Fruit fly (Drosophila melanogaster) whole organism, embryonic: Measurements from ENCODE around the gene CG31219.

Experiments
- CG11504 ChIP-seq: fragments of 200-800 bp; sonication (Bioruptor generic); optimal IDR thresholded peaks from 3 replicates; lab custom pipeline; 2019; ENCODE audit warnings: missing biosample characterization, mild to moderate bottlenecking, missing genetic modification characterization, moderate library complexity
- CG6683 ChIP-seq: fragments of 200-800 bp; sonication (Bioruptor generic); optimal IDR thresholded peaks from 2 replicates; lab custom pipeline; 2017; ENCODE audit warnings: missing biosample characterization, mild to moderate bottlenecking, missing genetic modification characterization, missing genetic modification reagents
- CG6765 ChIP-seq: fragments of 200-800 bp; sonication (Bioruptor generic); optimal IDR thresholded peaks from 3 replicates; lab custom pipeline; 2017; ENCODE audit warnings: missing biosample characterization, mild to moderate bottlenecking, missing genetic modification characterization
- Mad ChIP-seq: fragments of 200-800 bp; sonication (Bioruptor generic); optimal IDR thresholded peaks from 2 replicates; lab custom pipeline; 2016; ENCODE audit warnings: missing biosample characterization, missing genetic modification characterization
- Mrtf ChIP-seq: fragments of 200-800 bp; sonication (Bioruptor generic); IDR thresholded peaks from 3 replicates; pipeline ENCODE4 v1.3.6; 2022; ENCODE audit warnings: missing biosample characterization, missing genetic modification characterization
- gcm ChIP-seq: fragments of 200-800 bp; sonication (Bioruptor generic); optimal IDR thresholded peaks from 2 replicates; lab custom pipeline; 2019; ENCODE audit warnings: missing biosample characterization, mild to moderate bottlenecking, missing genetic modification characterization, moderate library complexity
- inv ChIP-seq: fragments of 200-800 bp; sonication (Bioruptor generic); IDR thresholded peaks from 2 replicates; pipeline ENCODE4 v1.3.6; 2022; ENCODE audit warnings: missing biosample characterization, missing genetic modification characterization; ENCODE audit not compliant: partially characterized antibody
- pb ChIP-seq: fragments of 200-800 bp; sonication (Bioruptor generic); optimal IDR thresholded peaks from 3 replicates; lab custom pipeline; 2016; ENCODE audit warnings: missing biosample characterization, missing genetic modification characterization
- psq ChIP-seq: fragments of 200-800 bp; sonication (Bioruptor generic); optimal IDR thresholded peaks from 2 replicates; lab custom pipeline; 2017; ENCODE audit warnings: missing biosample characterization, missing genetic modification characterization
- sc ChIP-seq, 3 experiments: fragments of >200 bp in 2 of 3; fragments of 200-800 bp in 1 of 3; sonication (Bioruptor generic) in 1 of 3; optimal IDR thresholded peaks; 2 replicates in 2 of 3; 3 replicates in 1 of 3; lab custom pipeline; 2017; ENCODE audit warnings: mild to moderate bottlenecking in 1 of 3, missing biosample characterization in 1 of 3, missing genetic modification characterization in 1 of 3, missing genetic modification reagents in 1 of 3
- scrt ChIP-seq: fragments of 200-800 bp; sonication (Bioruptor generic); optimal IDR thresholded peaks from 2 replicates; lab custom pipeline; 2018; ENCODE audit warnings: missing biosample characterization, mild to moderate bottlenecking, missing genetic modification characterization, moderate library complexity
- sima ChIP-seq: fragments of 200-800 bp; sonication (Bioruptor generic); optimal IDR thresholded peaks from 2 replicates; lab custom pipeline; 2016; ENCODE audit warnings: missing biosample characterization, missing genetic modification characterization
- trem ChIP-seq: fragments of 200-800 bp; optimal IDR thresholded peaks from 3 replicates; lab custom pipeline; 2019; ENCODE audit warnings: missing biosample characterization, mild to moderate bottlenecking, missing genetic modification characterization, moderate library complexity

DNA sequence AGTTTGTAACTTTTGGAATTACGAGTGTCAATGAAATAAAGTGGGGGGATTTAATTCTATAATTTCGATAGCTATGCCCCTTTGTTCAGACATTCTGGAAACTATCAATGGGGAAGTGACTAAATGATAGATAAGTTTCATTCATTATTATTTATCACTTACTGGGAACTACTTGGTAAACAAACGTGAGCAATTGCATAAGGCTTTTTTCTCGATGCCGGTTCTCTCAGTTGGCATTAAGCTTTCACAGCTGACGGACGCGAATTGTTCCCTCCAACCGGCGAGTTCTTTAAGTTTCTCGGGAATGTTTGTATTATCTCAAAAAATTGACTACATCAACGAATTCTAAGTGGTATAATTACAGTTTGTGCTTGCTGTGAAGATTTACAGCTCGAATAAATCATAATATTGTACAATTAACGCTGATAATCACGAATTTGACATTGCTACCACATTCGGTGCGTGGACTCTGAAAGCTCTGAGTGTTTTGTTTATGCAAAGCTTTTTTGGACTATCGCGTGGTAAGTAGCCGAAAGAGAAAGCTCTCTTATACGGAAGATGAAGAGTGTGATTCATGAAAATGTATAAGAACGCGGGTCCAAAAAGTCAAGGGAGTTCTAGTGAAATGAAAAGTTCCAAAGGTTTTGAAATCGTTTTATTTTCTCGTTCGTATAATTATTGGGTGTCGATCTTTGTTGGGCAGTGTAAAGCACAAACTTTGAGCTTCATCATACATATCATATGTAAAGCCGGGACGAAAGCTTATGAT is 20.6 kb downstream of the CG31219 start, which contains the start of gene Naam:
- TF ChIP-seq inv, result no peak
- no peak for TF ChIP-seq sc (optimal IDR thresholded peaks at IDR 0.05; lab: Kevin White, UChicago)
- TF ChIP-seq sc (GFP tag; optimal IDR thresholded peaks at IDR 0.05; lab: Kevin White, UChicago), result no peak
- TF ChIP-seq scrt (GFP tag; lab: Kevin White, UChicago), result peak; percentile 80
- peak; percentile 55; the same call in 2 of the 3 replicates for TF ChIP-seq Mrtf
- TF ChIP-seq sima (GFP tag; lab: Kevin White, UChicago), result no peak
- peak; percentile 64 for TF ChIP-seq CG6683 (GFP tag; lab: Kevin White, UChicago)
- TF ChIP-seq Mad (GFP tag; lab: Kevin White, UChicago), result peak; percentile 51
- peak; percentile 35 for TF ChIP-seq trem
- TF ChIP-seq pb (GFP tag; lab: Kevin White, UChicago), result peak; percentile 77
- TF ChIP-seq CG11504 (tag; lab: Kevin White, UChicago), result peak; percentile 76
- peak; percentile 44 for TF ChIP-seq psq (GFP tag; lab: Kevin White, UChicago)
- peak; percentile 49 for TF ChIP-seq CG6765 (GFP tag; lab: Kevin White, UChicago)
- TF ChIP-seq gcm, result peak; percentile 73
